Fruit fly (Drosophila melanogaster): ENCODE measurements around the gene LanA.

The LanA gene

dm6 chr3L:6157327-6158032, 60.3 kb downstream of the LanA start, which contains the start of gene CG13297 (continued):
- TF ChIP-seq cas (GFP tag; IDR thresholded peaks at IDR 0.05) = no peak
- no peak for TF ChIP-seq CG2889 (GFP tag; IDR thresholded peaks at IDR 0.05)
- TF ChIP-seq CG3065 (GFP tag; optimal IDR thresholded peaks at IDR 0.05) = no peak
- TF ChIP-seq CG13287 (GFP tag; IDR thresholded peaks at IDR 0.05; ENCODE audit: partially characterized antibody) = no peak
- TF ChIP-seq CG2199 (GFP tag; IDR thresholded peaks at IDR 0.05) = no peak
- peak; percentile 61 for TF ChIP-seq CG10366 (GFP tag; IDR thresholded peaks at IDR 0.05)
- peak; percentile 73 for TF ChIP-seq CG18262 (tag; optimal IDR thresholded peaks at IDR 0.05)
- peak; percentile 57 for TF ChIP-seq grau (tag; optimal IDR thresholded peaks at IDR 0.05)
- TF ChIP-seq Hey (tag; optimal IDR thresholded peaks at IDR 0.05) = no peak
- TF ChIP-seq Lpt (GFP tag; optimal IDR thresholded peaks at IDR 0.05) = no peak
- TF ChIP-seq Optix (GFP tag; IDR thresholded peaks at IDR 0.05) = no peak
- TF ChIP-seq CG17802 (tag; optimal IDR thresholded peaks at IDR 0.05) = no peak
- TF ChIP-seq sug (tag; optimal IDR thresholded peaks at IDR 0.05) = no peak
- peak; percentile 66 for TF ChIP-seq nmo (GFP tag; optimal IDR thresholded peaks at IDR 0.05)
- TF ChIP-seq gem (tag; optimal IDR thresholded peaks at IDR 0.05) = peak; percentile 74
- peak; percentile 33 for TF ChIP-seq trem (tag; optimal IDR thresholded peaks at IDR 0.05)
- TF ChIP-seq jing (GFP tag; optimal IDR thresholded peaks at IDR 0.05) = peak; percentile 38
- no peak for TF ChIP-seq CG1603 (tag; optimal IDR thresholded peaks at IDR 0.05)
- TF ChIP-seq CG12744 (GFP tag; optimal IDR thresholded peaks at IDR 0.05) = no peak
- TF ChIP-seq CG31365 (tag; optimal IDR thresholded peaks at IDR 0.05) = no peak
- no peak for TF ChIP-seq CG11247 (GFP tag; IDR thresholded peaks at IDR 0.05)
- no peak for TF ChIP-seq CG7745 (tag; optimal IDR thresholded peaks at IDR 0.05)
- TF ChIP-seq CG10274 (GFP tag; optimal IDR thresholded peaks at IDR 0.05) = no peak
- TF ChIP-seq CG7357 (GFP tag; IDR thresholded peaks at IDR 0.05) = no peak
- no peak for TF ChIP-seq hth (optimal IDR thresholded peaks at IDR 0.05)
- no peak for TF ChIP-seq CG31388 (GFP tag; optimal IDR thresholded peaks at IDR 0.05)
- peak; percentile 20 for TF ChIP-seq CG17385 (GFP tag; optimal IDR thresholded peaks at IDR 0.05)
- no peak for TF ChIP-seq CG31224 (GFP tag; IDR thresholded peaks at IDR 0.05)
- TF ChIP-seq Xbp1 (GFP tag; optimal IDR thresholded peaks at IDR 0.05) = peak; percentile 44
- no peak for TF ChIP-seq CG10543 (GFP tag; optimal IDR thresholded peaks at IDR 0.05)
- TF ChIP-seq Stat92E (GFP tag; optimal IDR thresholded peaks at IDR 0.05) = no peak
- TF ChIP-seq her (GFP tag; optimal IDR thresholded peaks at IDR 0.05) = no peak
- TF ChIP-seq gro (GFP tag; optimal IDR thresholded peaks at IDR 0.05) = no peak
- peak; percentile 16 for TF ChIP-seq oc (tag; optimal IDR thresholded peaks at IDR 0.05)
- no peak for TF ChIP-seq CG15514 (GFP tag; optimal IDR thresholded peaks at IDR 0.05)
- TF ChIP-seq CG1024 (GFP tag; IDR thresholded peaks at IDR 0.05) = no peak
- TF ChIP-seq CG2129 (GFP tag; IDR thresholded peaks at IDR 0.05; ENCODE audit: partially characterized antibody) = no peak
- peak; percentile 60 for TF ChIP-seq CG14441 (GFP tag; IDR thresholded peaks at IDR 0.05)
- TF ChIP-seq Hr78 (GFP tag; optimal IDR thresholded peaks at IDR 0.05) = peak in 1 of 2 experiments; percentile 76
- TF ChIP-seq kah (GFP tag; optimal IDR thresholded peaks at IDR 0.05) = no peak
- TF ChIP-seq fd102C (GFP tag; optimal IDR thresholded peaks at IDR 0.05) = no peak
- TF ChIP-seq CG12299 (tag; optimal IDR thresholded peaks at IDR 0.05) = peak; percentile 12
- no peak for TF ChIP-seq so (GFP tag; IDR thresholded peaks at IDR 0.05)
- peak; percentile 54; the same call in 1 of the 3 replicates for TF ChIP-seq ase (GFP tag; IDR thresholded peaks at IDR 0.05)
- TF ChIP-seq NK7.1 (GFP tag; optimal IDR thresholded peaks at IDR 0.05) = no peak
- TF ChIP-seq CG11695 (GFP tag; IDR thresholded peaks at IDR 0.05) = peak; percentile 76
- no peak for TF ChIP-seq HmgD (GFP tag; optimal IDR thresholded peaks at IDR 0.05)
- no peak for TF ChIP-seq BtbVII (GFP tag; optimal IDR thresholded peaks at IDR 0.05)
- no peak for TF ChIP-seq h (optimal IDR thresholded peaks at IDR 0.05)
- TF ChIP-seq CG14860 (GFP tag; IDR thresholded peaks at IDR 0.05; ENCODE audit: partially characterized antibody) = no peak
- no peak for TF ChIP-seq CTCF (GFP tag; optimal IDR thresholded peaks at IDR 0.05)
